Fruit fly (Drosophila melanogaster) whole organism, embryonic: ENCODE data around the gene CG8312.

Source experiments
- Ada2b ChIP-seq: fragments of 200-800 bp; sonication (Bioruptor generic); IDR thresholded peaks from 2 replicates; pipeline ENCODE4 v1.3.6; 2022; ENCODE audit warnings: missing biosample characterization, missing genetic modification characterization
- Adf1 ChIP-seq: fragments of 200-800 bp; sonication (Bioruptor generic); IDR thresholded peaks from 2 replicates; pipeline ENCODE4 v1.3.6; 2022; ENCODE audit warnings: missing biosample characterization, missing genetic modification characterization
- Asciz ChIP-seq: fragments of 200-800 bp; sonication (Bioruptor generic); optimal IDR thresholded peaks from 2 replicates; lab custom pipeline; 2017; ENCODE audit warnings: missing biosample characterization, mild to moderate bottlenecking, missing genetic modification characterization, missing genetic modification reagents
- CG10147 ChIP-seq: fragments of 200-800 bp; sonication (Bioruptor generic); optimal IDR thresholded peaks from 2 replicates; lab custom pipeline; 2019; ENCODE audit warnings: missing biosample characterization, mild to moderate bottlenecking, missing genetic modification characterization, moderate library complexity
- CG10267 ChIP-seq: fragments of 200-800 bp; sonication (Bioruptor generic); optimal IDR thresholded peaks from 2 replicates; lab custom pipeline; 2018; ENCODE audit warnings: missing biosample characterization, mild to moderate bottlenecking, missing genetic modification characterization, moderate library complexity
- CG10654 ChIP-seq: fragments of 200-800 bp; sonication (Bioruptor generic); optimal IDR thresholded peaks from 2 replicates; lab custom pipeline; 2016; ENCODE audit warnings: missing biosample characterization, missing genetic modification characterization
- CG11247 ChIP-seq: fragments of 200-800 bp; sonication (Bioruptor generic); IDR thresholded peaks from 2 replicates; pipeline ENCODE4 v1.3.6; 2022; ENCODE audit warnings: missing biosample characterization, missing genetic modification characterization
- CG11696 ChIP-seq: fragments of 200-800 bp; sonication (Bioruptor generic); IDR thresholded peaks from 2 replicates; pipeline ENCODE4 v1.3.6; 2022; ENCODE audit warnings: missing biosample characterization, missing genetic modification characterization
- CG12942 ChIP-seq: fragments of 200-800 bp; sonication (Bioruptor generic); optimal IDR thresholded peaks from 3 replicates; lab custom pipeline; 2016; ENCODE audit warnings: missing biosample characterization, missing genetic modification characterization
- CG13894 ChIP-seq: fragments of 200-800 bp; sonication (Bioruptor generic); optimal IDR thresholded peaks from 3 replicates; lab custom pipeline; 2018; ENCODE audit warnings: missing biosample characterization, mild to moderate bottlenecking, missing genetic modification characterization, moderate library complexity
- CG14710 ChIP-seq: fragments of 200-800 bp; sonication (Bioruptor generic); optimal IDR thresholded peaks from 3 replicates; lab custom pipeline; 2019; ENCODE audit warnings: missing biosample characterization, mild to moderate bottlenecking, missing genetic modification characterization, moderate library complexity
- CG14860 ChIP-seq: fragments of 200-800 bp; sonication (Bioruptor generic); IDR thresholded peaks from 3 replicates; pipeline ENCODE4 v1.3.6; 2022; ENCODE audit warnings: missing biosample characterization, missing genetic modification characterization; ENCODE audit not compliant: partially characterized antibody
- CG16813 ChIP-seq: fragments of 200-800 bp; sonication (Bioruptor generic); IDR thresholded peaks from 3 replicates; pipeline ENCODE4 v1.3.6; 2022; ENCODE audit warnings: missing biosample characterization, missing genetic modification characterization; ENCODE audit not compliant: partially characterized antibody
- CG17328 ChIP-seq: fragments of 200-800 bp; sonication (Bioruptor generic); IDR thresholded peaks from 2 replicates; pipeline ENCODE4 v1.3.6; 2022; ENCODE audit warnings: missing biosample characterization, missing genetic modification characterization
- CG17361 ChIP-seq: fragments of 200-800 bp; sonication (Bioruptor generic); IDR thresholded peaks from 3 replicates; pipeline ENCODE4 v1.3.6; 2022; ENCODE audit warnings: missing biosample characterization, missing genetic modification characterization
- CG2875 ChIP-seq: fragments of 200-800 bp; sonication (Bioruptor generic); optimal IDR thresholded peaks from 2 replicates; lab custom pipeline; 2017; ENCODE audit warnings: missing biosample characterization, mild to moderate bottlenecking, missing genetic modification characterization, missing genetic modification reagents
- CG34422 ChIP-seq: fragments of 200-800 bp; sonication (Bioruptor generic); IDR thresholded peaks from 3 replicates; pipeline ENCODE4 v1.3.6; 2022; ENCODE audit warnings: missing biosample characterization, missing genetic modification characterization
- CG4282 ChIP-seq: fragments of 200-800 bp; sonication (Bioruptor generic); optimal IDR thresholded peaks from 2 replicates; lab custom pipeline; 2016; ENCODE audit warnings: missing biosample characterization, missing genetic modification characterization
- CG4617 ChIP-seq: fragments of 200-800 bp; sonication (Bioruptor generic); optimal IDR thresholded peaks from 3 replicates; lab custom pipeline; 2016; ENCODE audit warnings: missing biosample characterization, missing genetic modification characterization, borderline replicate concordance
- CG6175 ChIP-seq: fragments of 200-800 bp; sonication (Bioruptor generic); IDR thresholded peaks from 3 replicates; pipeline ENCODE4 v1.3.6; 2022; ENCODE audit warnings: missing biosample characterization, missing genetic modification characterization
- CG8089 ChIP-seq: fragments of 200-800 bp; sonication (Bioruptor generic); optimal IDR thresholded peaks from 3 replicates; lab custom pipeline; 2016; ENCODE audit warnings: missing biosample characterization, missing genetic modification characterization
- CG8281 ChIP-seq: fragments of 200-800 bp; sonication (Bioruptor generic); optimal IDR thresholded peaks from 2 replicates; lab custom pipeline; 2018; ENCODE audit warnings: missing biosample characterization, mild to moderate bottlenecking, missing genetic modification characterization, moderate library complexity
- CG8290 ChIP-seq, 3 experiments: fragments of 200-800 bp; sonication (Bioruptor generic); optimal IDR thresholded peaks; 2 replicates each; lab custom pipeline; 2016 to 2019; ENCODE audit warnings: missing biosample characterization in 3 of 3, missing genetic modification characterization in 3 of 3, mild to moderate bottlenecking in 2 of 3, moderate library complexity in 1 of 3
- CHES-1-like ChIP-seq: fragments of 200-800 bp; sonication (Bioruptor generic); optimal IDR thresholded peaks from 2 replicates; lab custom pipeline; 2016; ENCODE audit warnings: missing biosample characterization, missing genetic modification characterization
- CrebB ChIP-seq: fragments of 200-800 bp; sonication (Bioruptor generic); optimal IDR thresholded peaks from 3 replicates; lab custom pipeline; 2018; ENCODE audit warnings: missing biosample characterization, mild to moderate bottlenecking, missing genetic modification characterization
- Dref ChIP-seq: fragments of 200-800 bp; sonication (Bioruptor generic); IDR thresholded peaks from 2 replicates; pipeline ENCODE4 v1.3.6; 2022; ENCODE audit warnings: missing biosample characterization, missing genetic modification characterization
- GATAe ChIP-seq: fragments of 200-800 bp; sonication (Bioruptor generic); conservative IDR thresholded peaks from 2 replicates; pipeline ENCODE4 v1.3.6; 2022; ENCODE audit warnings: missing biosample characterization, missing genetic modification characterization
- HLH3B ChIP-seq: fragments of 200-800 bp; sonication (Bioruptor generic); IDR thresholded peaks from 2 replicates; pipeline ENCODE4 v1.3.6; 2022; ENCODE audit warnings: missing biosample characterization, missing genetic modification characterization
- Jarid2 ChIP-seq: fragments of 200-800 bp; sonication (Bioruptor generic); optimal IDR thresholded peaks from 3 replicates; lab custom pipeline; 2017; ENCODE audit warnings: mild to moderate bottlenecking, missing biosample characterization, missing genetic modification reagents, missing genetic modification characterization
- Opbp ChIP-seq: fragments of 200-800 bp; sonication (Bioruptor generic); IDR thresholded peaks from 3 replicates; pipeline ENCODE4 v1.3.6; 2022; ENCODE audit warnings: missing biosample characterization, missing genetic modification characterization; ENCODE audit not compliant: partially characterized antibody
- Scr ChIP-seq: fragments of 200-800 bp; sonication (Bioruptor generic); IDR thresholded peaks from 2 replicates; pipeline ENCODE4 v1.3.6; 2022; ENCODE audit warnings: missing biosample characterization, missing genetic modification characterization; ENCODE audit not compliant: partially characterized antibody
- Six4 ChIP-seq: fragments of 200-800 bp; sonication (Bioruptor generic); optimal IDR thresholded peaks from 2 replicates; lab custom pipeline; 2016; ENCODE audit warnings: missing biosample characterization, missing genetic modification characterization
- Usf ChIP-seq: fragments of 200-800 bp; sonication (Bioruptor generic); optimal IDR thresholded peaks from 2 replicates; lab custom pipeline; 2017; ENCODE audit warnings: missing genotype, missing biosample characterization, missing genetic modification characterization
- YL-1 ChIP-seq: fragments of 200-800 bp; sonication (Bioruptor generic); optimal IDR thresholded peaks from 3 replicates; lab custom pipeline; 2017; ENCODE audit warnings: missing biosample characterization, mild to moderate bottlenecking, missing genetic modification characterization
- ab ChIP-seq: fragments of 200-800 bp; sonication (Bioruptor generic); optimal IDR thresholded peaks from 2 replicates; lab custom pipeline; 2016; ENCODE audit warnings: missing biosample characterization, missing genetic modification characterization
- ash1 ChIP-seq: fragments of 200-800 bp; sonication (Bioruptor generic); optimal IDR thresholded peaks from 2 replicates; lab custom pipeline; 2018; ENCODE audit warnings: missing biosample characterization, mild to moderate bottlenecking, missing genetic modification characterization
- bcd ChIP-seq: fragments of 200-800 bp; sonication (Bioruptor generic); optimal IDR thresholded peaks from 2 replicates; lab custom pipeline; 2017; ENCODE audit warnings: missing biosample characterization, mild to moderate bottlenecking, missing genetic modification characterization
- br ChIP-seq: fragments of >200 bp; optimal IDR thresholded peaks from 2 replicates; lab custom pipeline; 2017
- cg ChIP-seq: fragments of 200-800 bp; sonication (Bioruptor generic); optimal IDR thresholded peaks from 3 replicates; lab custom pipeline; 2019; ENCODE audit warnings: missing biosample characterization, mild to moderate bottlenecking, missing genetic modification characterization, moderate library complexity
- chm ChIP-seq: fragments of 200-800 bp; sonication (Bioruptor generic); IDR thresholded peaks from 2 replicates; pipeline ENCODE4 v1.3.6; 2022; ENCODE audit warnings: missing biosample characterization, missing genetic modification characterization
- dan ChIP-seq: fragments of 200-800 bp; sonication (Bioruptor generic); IDR thresholded peaks from 2 replicates; pipeline ENCODE4 v1.3.6; 2022; ENCODE audit warnings: missing biosample characterization, missing genetic modification characterization
- eyg ChIP-seq: fragments of 200-800 bp; sonication (Bioruptor generic); optimal IDR thresholded peaks from 3 replicates; lab custom pipeline; 2016; ENCODE audit warnings: missing biosample characterization, missing genetic modification characterization
- gem ChIP-seq: fragments of 200-800 bp; sonication (Bioruptor generic); optimal IDR thresholded peaks from 2 replicates; lab custom pipeline; 2019; ENCODE audit warnings: missing biosample characterization, mild to moderate bottlenecking, missing genetic modification characterization, moderate library complexity
- insv ChIP-seq, 2 experiments: fragments of 200-800 bp; sonication (Bioruptor generic); optimal IDR thresholded peaks; 3 replicates each; lab custom pipeline; 2016 to 2018; ENCODE audit warnings: missing biosample characterization in 2 of 2, missing genetic modification characterization in 2 of 2
- inv ChIP-seq: fragments of 200-800 bp; sonication (Bioruptor generic); IDR thresholded peaks from 2 replicates; pipeline ENCODE4 v1.3.6; 2022; ENCODE audit warnings: missing biosample characterization, missing genetic modification characterization; ENCODE audit not compliant: partially characterized antibody
- nerfin-2 ChIP-seq: fragments of 200-800 bp; sonication (Bioruptor generic); IDR thresholded peaks from 2 replicates; pipeline ENCODE4 v1.3.6; 2022; ENCODE audit warnings: missing biosample characterization, missing genetic modification characterization; ENCODE audit not compliant: partially characterized antibody
- stc ChIP-seq: fragments of 200-800 bp; sonication (Bioruptor generic); IDR thresholded peaks from 2 replicates; pipeline ENCODE4 v1.3.6; 2022; ENCODE audit warnings: missing biosample characterization, missing genetic modification characterization
- tap ChIP-seq: fragments of 200-800 bp; optimal IDR thresholded peaks from 3 replicates; lab custom pipeline; 2019; ENCODE audit warnings: missing biosample characterization, mild to moderate bottlenecking, missing genetic modification characterization, moderate library complexity
- zfh1 ChIP-seq: fragments of 200-800 bp; sonication (Bioruptor generic); IDR thresholded peaks from 3 replicates; pipeline ENCODE4 v1.3.6; 2022; ENCODE audit warnings: missing biosample characterization, missing genetic modification characterization
- zfh2 ChIP-seq: fragments of 200-800 bp; sonication (Bioruptor generic); optimal IDR thresholded peaks from 2 replicates; lab custom pipeline; 2016; ENCODE audit warnings: missing biosample characterization, missing genetic modification characterization

Gene CG8312

dm6 chr3R:9590952-9591532 lies at the start of gene CG8312, which contains the start of gene bocks (continued):
- TF ChIP-seq CG8281: no peak
- TF ChIP-seq CG13894 (tag; lab: Kevin White, UChicago): peak; percentile 70
- TF ChIP-seq CG34422: no peak
- no peak for TF ChIP-seq CG11696 (GFP tag; lab: Robert Waterston, UW)
- TF ChIP-seq CG4282 (GFP tag; lab: Kevin White, UChicago): no peak
- TF ChIP-seq br (lab: Kevin White, UChicago): no peak
- no peak for TF ChIP-seq CG2875 (GFP tag; lab: Kevin White, UChicago)
- no peak for TF ChIP-seq stc (GFP tag; lab: Robert Waterston, UW)
- no peak for TF ChIP-seq Scr (GFP tag; lab: Robert Waterston, UW)
- TF ChIP-seq tap (tag; lab: Kevin White, UChicago): no peak
- TF ChIP-seq CHES-1-like: peak; percentile 85
- TF ChIP-seq Adf1 (GFP tag; lab: Robert Waterston, UW): no peak
- TF ChIP-seq CG16813 (GFP tag; lab: Robert Waterston, UW): no peak
- TF ChIP-seq CG6175 (GFP tag; lab: Robert Waterston, UW): no peak
- peak; percentile 78 for TF ChIP-seq zfh2 (GFP tag; lab: Kevin White, UChicago)
- TF ChIP-seq gem (tag; lab: Kevin White, UChicago): peak; percentile 24
- TF ChIP-seq YL-1: peak; percentile 70
- peak in 1 of 2 experiments; percentile 54 for TF ChIP-seq insv (GFP tag; optimal IDR thresholded peaks at IDR 0.05; lab: Kevin White, UChicago)
- no peak for TF ChIP-seq cg (GFP tag; lab: Kevin White, UChicago)
- no peak for TF ChIP-seq CG11247 (GFP tag; lab: Robert Waterston, UW)
- no peak for TF ChIP-seq Opbp
- TF ChIP-seq CrebB (tag; lab: Kevin White, UChicago): peak; percentile 60
- no peak for TF ChIP-seq ab
- TF ChIP-seq CG12942: peak; percentile 5
- TF ChIP-seq chm: no peak
- TF ChIP-seq CG10654 (GFP tag; lab: Kevin White, UChicago): peak; percentile 38
- TF ChIP-seq CG4617 (GFP tag; lab: Kevin White, UChicago): peak; percentile 45
- no peak for TF ChIP-seq HLH3B (GFP tag; lab: Robert Waterston, UW)
- peak; percentile 99 for TF ChIP-seq CG10267 (tag; lab: Kevin White, UChicago)
- TF ChIP-seq Usf (GFP tag; lab: Kevin White, UChicago): no peak
- no peak for TF ChIP-seq Dref
- TF ChIP-seq CG8290 (GFP tag; optimal IDR thresholded peaks at IDR 0.05; lab: Kevin White, UChicago): peak; percentile 78
- peak; percentile 10 to 75 for TF ChIP-seq CG8290 (tag; optimal IDR thresholded peaks at IDR 0.05; lab: Kevin White, UChicago)
- no peak for TF ChIP-seq Ada2b (GFP tag; lab: Robert Waterston, UW)
- TF ChIP-seq CG14860: no peak
- peak; percentile 91 for TF ChIP-seq Jarid2 (GFP tag; lab: Kevin White, UChicago)
- TF ChIP-seq CG17361 (GFP tag; lab: Robert Waterston, UW): no peak
- TF ChIP-seq CG14710 (tag; lab: Kevin White, UChicago): peak; percentile 86
- no peak for TF ChIP-seq Six4 (GFP tag; lab: Kevin White, UChicago)
- TF ChIP-seq dan (GFP tag; lab: Robert Waterston, UW): no peak
- TF ChIP-seq zfh1 (GFP tag; lab: Robert Waterston, UW): no peak
- TF ChIP-seq nerfin-2: no peak
- no peak for TF ChIP-seq GATAe (GFP tag; lab: Robert Waterston, UW)
- TF ChIP-seq CG17328: no peak
- no peak for TF ChIP-seq bcd (GFP tag; lab: Kevin White, UChicago)
- TF ChIP-seq ash1 (GFP tag; lab: Kevin White, UChicago): no peak
- peak; percentile 47 for TF ChIP-seq CG10147 (GFP tag; lab: Kevin White, UChicago)
- TF ChIP-seq inv: no peak
- TF ChIP-seq Asciz: no peak
- peak; percentile 12 for TF ChIP-seq CG8089 (GFP tag; lab: Kevin White, UChicago)
- TF ChIP-seq eyg: peak; percentile 15
